Worm (Caenorhabditis elegans): Measurements from ENCODE around the gene wdr-31.

The wdr-31 gene

DNA sequence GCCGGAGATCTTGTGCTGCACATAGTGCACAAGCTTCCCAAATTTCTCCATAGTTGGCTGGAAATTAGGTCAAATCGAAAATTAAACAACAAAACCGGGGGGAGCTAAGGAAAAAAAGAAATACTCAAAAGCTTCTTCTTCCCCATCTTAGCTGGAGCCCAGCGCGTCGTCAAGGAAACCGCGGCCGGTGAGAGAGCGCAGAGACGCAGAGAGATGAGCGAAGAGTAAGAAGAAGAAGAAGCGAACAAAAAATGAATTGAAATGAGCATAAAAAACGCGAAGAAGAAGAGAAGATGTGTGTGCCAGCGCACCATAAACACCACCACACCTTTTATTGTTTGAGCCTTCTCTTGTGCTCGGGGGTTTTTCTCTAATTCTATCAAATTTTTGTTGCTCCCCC, at the start of gene wdr-31:
Gene wdr-31 (minus strand): TSS at position 101 of the 400 bp plus-strand sequence.
- TF ChIP-seq lin-39 (tag; optimal IDR thresholded peaks at IDR 0.05) = no peak
- TF ChIP-seq lin-11 (tag; optimal IDR thresholded peaks at IDR 0.05) = no peak
- no peak for TF ChIP-seq nhr-23 (tag; optimal IDR thresholded peaks at IDR 0.05)
- no peak for TF ChIP-seq ztf-11 (tag; optimal IDR thresholded peaks at IDR 0.05)
- TF ChIP-seq gmeb-1 (tag; optimal IDR thresholded peaks at IDR 0.05) = no peak
- TF ChIP-seq ama-1 (optimal IDR thresholded peaks at IDR 0.05) = no peak
- no peak for TF ChIP-seq dmd-4 (tag; optimal IDR thresholded peaks at IDR 0.05)
- no peak for TF ChIP-seq ceh-16 (tag; optimal IDR thresholded peaks at IDR 0.05)

DNA sequence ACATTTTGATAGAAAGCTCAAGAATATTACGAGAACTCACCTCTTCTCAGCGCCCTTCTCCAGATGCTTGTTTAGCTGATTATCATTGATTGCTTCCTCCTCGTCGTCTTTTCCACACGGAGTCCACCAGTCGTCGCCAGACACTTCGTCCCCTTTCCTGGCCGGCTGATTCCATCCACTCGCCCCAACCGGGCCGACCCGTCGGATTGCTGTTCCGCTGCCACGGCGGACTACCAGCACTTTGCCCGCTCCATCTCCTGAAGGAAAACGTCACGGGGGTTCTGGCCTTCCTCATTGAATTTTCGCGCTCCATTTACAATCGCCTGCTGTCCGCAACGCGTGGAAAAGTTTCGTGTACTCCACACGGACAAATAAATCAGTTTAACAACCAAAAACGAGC, 48.3 kb upstream of the wdr-31 start:
- TF ChIP-seq nhr-23 (tag; optimal IDR thresholded peaks at IDR 0.05) (no peak), fos-1 (tag; optimal IDR thresholded peaks at IDR 0.05) (no peak), unc-55 (GFP tag; optimal IDR thresholded peaks at IDR 0.05) (no peak), ama-1 (optimal IDR thresholded peaks at IDR 0.05) (no peak)

ce11 chrII:2781355-2781754, 46.3 kb upstream of the wdr-31 start, which contains the start of gene F08D12.2:
F08D12.2 (plus strand) TSS chrII:2781655.
- TF ChIP-seq elt-3 (tag; optimal IDR thresholded peaks at IDR 0.05) = no peak
- no peak for TF ChIP-seq sma-9 (GFP tag; optimal IDR thresholded peaks at IDR 0.05)
- no peak for TF ChIP-seq sma-9 (tag; optimal IDR thresholded peaks at IDR 0.05)
- TF ChIP-seq sem-4 (tag; optimal IDR thresholded peaks at IDR 0.05) = no peak
- no peak for TF ChIP-seq Y55F3AM.14 (GFP tag; optimal IDR thresholded peaks at IDR 0.05)
- no peak for TF ChIP-seq fos-1 (tag; optimal IDR thresholded peaks at IDR 0.05)
- TF ChIP-seq unc-62 (GFP tag; optimal IDR thresholded peaks at IDR 0.05) = no peak
- no peak for TF ChIP-seq nhr-129 (tag; optimal IDR thresholded peaks at IDR 0.05)
- TF ChIP-seq ZK546.5 (tag; optimal IDR thresholded peaks at IDR 0.05) = no peak
- no peak for TF ChIP-seq blmp-1 (tag; optimal IDR thresholded peaks at IDR 0.05; ENCODE audit: insufficient read depth)
- TF ChIP-seq sma-3 (GFP tag; optimal IDR thresholded peaks at IDR 0.05) = no peak
- TF ChIP-seq ztf-4 (tag; optimal IDR thresholded peaks at IDR 0.05) = no peak
- no peak for TF ChIP-seq elt-1 (tag; optimal IDR thresholded peaks at IDR 0.05)
- no peak for TF ChIP-seq nhr-21 (tag; optimal IDR thresholded peaks at IDR 0.05)
- TF ChIP-seq mab-5 (tag; optimal IDR thresholded peaks at IDR 0.05) = no peak
- no peak for TF ChIP-seq lin-11 (tag; optimal IDR thresholded peaks at IDR 0.05)
- TF ChIP-seq nhr-6 (tag; optimal IDR thresholded peaks at IDR 0.05) = no peak
- no peak for TF ChIP-seq nhr-10 (tag; optimal IDR thresholded peaks at IDR 0.05)
- TF ChIP-seq nhr-23 (tag; optimal IDR thresholded peaks at IDR 0.05) = no peak
- TF ChIP-seq mdl-1 (tag; optimal IDR thresholded peaks at IDR 0.05) = no peak

- TF ChIP-seq unc-62 (GFP tag; optimal IDR thresholded peaks at IDR 0.05) (no peak), skn-1 (tag; optimal IDR thresholded peaks at IDR 0.05) (no peak), mab-5 (tag; optimal IDR thresholded peaks at IDR 0.05) (no peak), nhr-23 (tag; optimal IDR thresholded peaks at IDR 0.05) (no peak), Y55F3AM.14 (GFP tag; optimal IDR thresholded peaks at IDR 0.05) (no peak), nhr-237 (tag; optimal IDR thresholded peaks at IDR 0.05) (no peak), gmeb-1 (tag; optimal IDR thresholded peaks at IDR 0.05) (no peak), ztf-11 (tag; optimal IDR thresholded peaks at IDR 0.05) (no peak), aly-2 (tag; optimal IDR thresholded peaks at IDR 0.05) (no peak), snpc-4 (tag; optimal IDR thresholded peaks at IDR 0.05) (no peak), sma-9 (GFP tag; optimal IDR thresholded peaks at IDR 0.05) (no peak), sma-9 (tag; optimal IDR thresholded peaks at IDR 0.05) (no peak), nhr-21 (tag; optimal IDR thresholded peaks at IDR 0.05) (no peak), nhr-6 (tag; optimal IDR thresholded peaks at IDR 0.05) (no peak), ama-1 (optimal IDR thresholded peaks at IDR 0.05) (no peak), sma-3 (GFP tag; optimal IDR thresholded peaks at IDR 0.05) (no peak), unc-39 (tag; optimal IDR thresholded peaks at IDR 0.05) (no peak), alr-1 (tag; optimal IDR thresholded peaks at IDR 0.05) (no peak), ceh-16 (tag; optimal IDR thresholded peaks at IDR 0.05) (no peak), unc-55 (GFP tag; optimal IDR thresholded peaks at IDR 0.05) (no peak), lin-13 (GFP tag; optimal IDR thresholded peaks at IDR 0.05) (no peak)
These were observed 45.7 kb upstream of the wdr-31 start for ce11 chrII:2780804-2781203.

DNA sequence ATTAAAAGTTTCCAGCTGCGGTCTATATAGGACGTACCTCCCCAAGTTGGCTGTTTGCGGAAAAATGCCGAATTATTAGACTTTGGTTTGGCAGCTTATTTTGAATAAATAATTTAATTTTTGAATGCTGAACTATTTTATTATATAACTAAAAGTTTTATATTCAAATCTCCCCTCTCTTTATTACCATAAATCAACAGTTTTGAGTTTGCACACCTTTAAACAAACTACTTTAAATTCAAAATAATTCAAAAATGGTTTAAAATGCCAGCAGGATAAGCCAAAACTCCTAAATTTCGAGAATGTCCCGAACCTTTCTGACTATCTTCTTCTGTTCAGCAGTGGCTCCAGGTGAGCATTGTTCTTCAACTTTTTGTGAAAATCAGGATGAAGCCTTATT, 44.2 kb upstream of the wdr-31 start, which contains the start of gene F08D12.3:
Gene F08D12.3 (plus strand): TSS at position 301 of the 400 bp plus-strand sequence.
- no peak for TF ChIP-seq zag-1 (tag; optimal IDR thresholded peaks at IDR 0.05)
- no peak for TF ChIP-seq ZK546.5 (tag; optimal IDR thresholded peaks at IDR 0.05)
- no peak for TF ChIP-seq ztf-1 (GFP tag; conservative IDR thresholded peaks at IDR 0.05)

All from whole organism, L2 larva.